Worm (Caenorhabditis elegans): ENCODE data around the gene BE10.3.

Gene BE10.3

DNA sequence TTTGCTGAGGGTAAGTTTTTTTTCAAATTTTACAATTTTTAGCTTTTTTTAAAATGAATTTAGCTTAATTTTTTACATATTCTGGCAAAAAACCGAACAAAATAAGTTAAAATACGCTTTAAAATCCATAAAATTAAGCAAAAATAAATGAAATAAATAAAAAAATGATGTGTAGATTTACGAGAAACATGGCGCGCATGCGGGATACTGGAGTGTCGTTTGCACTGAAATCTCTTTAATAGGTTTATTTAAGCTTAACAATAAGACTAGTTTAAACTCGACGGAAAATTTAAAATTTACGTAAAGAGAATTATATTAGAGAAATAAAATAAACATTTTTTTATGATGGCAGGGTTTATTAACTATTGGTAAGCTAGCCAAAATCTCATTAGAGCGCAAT lies 13.5 kb downstream of the BE10.3 start:
- TF ChIP-seq lin-29 (GFP tag; IDR thresholded peaks at IDR 0.05) (no peak), R02D3.7 (tag; optimal IDR thresholded peaks at IDR 0.05) (peak; percentile 28), lsy-2 (tag; optimal IDR thresholded peaks at IDR 0.05) (peak in 1 of 2 experiments; percentile 29), fos-1 (tag; optimal IDR thresholded peaks at IDR 0.05) (no peak)

DNA sequence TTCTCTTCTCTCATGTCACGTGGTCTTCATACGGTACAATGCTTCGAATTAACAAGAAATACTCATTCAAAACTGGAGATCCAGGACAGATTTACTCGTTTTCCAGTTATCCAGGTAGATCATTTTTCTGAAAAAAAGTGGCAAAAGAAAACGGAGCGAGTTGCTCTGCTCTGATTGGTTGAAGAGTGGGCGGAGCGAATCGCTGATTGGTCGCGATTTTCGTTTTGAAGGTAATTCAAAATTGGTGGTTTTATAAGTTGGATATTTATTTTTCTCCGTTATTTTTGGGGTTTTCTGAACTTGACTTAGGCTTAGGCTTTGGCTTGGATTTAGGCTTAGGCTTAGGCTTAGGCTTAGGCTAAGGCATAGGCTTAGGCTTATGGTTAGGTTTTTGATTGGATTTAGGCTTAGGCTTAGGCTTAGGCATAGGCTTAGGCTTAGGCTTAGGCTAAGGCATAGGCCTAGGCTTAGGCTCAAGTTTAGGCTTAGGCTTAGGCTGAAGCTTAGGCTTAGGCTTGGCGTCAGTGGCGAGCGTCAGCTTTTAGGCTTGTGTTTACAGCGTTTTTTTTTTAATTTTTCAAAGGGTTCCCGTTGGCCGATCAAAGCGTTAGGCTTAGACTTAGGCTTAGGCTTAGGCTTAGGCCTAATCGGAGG lies 14.9 kb downstream of the BE10.3 start:
- no peak for TF ChIP-seq nhr-76 (tag; optimal IDR thresholded peaks at IDR 0.05)
- peak; percentile 63; the same call in 1 of the 2 replicates for TF ChIP-seq dmd-8 (GFP tag; IDR thresholded peaks at IDR 0.05)

DNA sequence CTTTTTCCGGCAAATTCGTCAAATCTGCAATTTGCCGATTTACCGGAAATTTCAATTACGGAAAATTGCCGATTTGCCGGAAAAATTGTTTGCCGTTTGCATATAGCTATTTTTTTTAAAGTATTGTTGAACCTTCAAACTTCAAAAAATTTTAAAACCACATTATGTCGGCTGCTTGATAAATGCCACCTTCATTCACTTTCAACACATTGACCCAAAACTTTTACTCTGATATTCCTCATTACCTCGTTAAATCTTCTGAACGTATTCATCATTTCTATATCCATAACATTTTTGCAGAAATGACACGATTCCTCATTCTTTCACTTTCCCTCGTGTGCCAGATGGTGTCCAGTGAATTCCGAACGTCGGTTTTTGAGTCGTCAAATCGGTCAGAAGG lies 21.2 kb downstream of the BE10.3 start, which contains the start of gene Y37D8A.3:
Gene Y37D8A.3, plus strand, starts transcription at position 301 of the 400 bp plus-strand sequence.
- TF ChIP-seq set-16 (GFP tag; IDR thresholded peaks at IDR 0.05): no peak
- no peak for TF ChIP-seq madf-9 (GFP tag; conservative IDR thresholded peaks at IDR 0.05)
- TF ChIP-seq ztf-7 (tag; optimal IDR thresholded peaks at IDR 0.05): no peak
- no peak for TF ChIP-seq egl-43 (GFP tag; IDR thresholded peaks at IDR 0.05)
- TF ChIP-seq jun-1 (tag; optimal IDR thresholded peaks at IDR 0.05): no peak
- TF ChIP-seq saeg-2 (GFP tag; IDR thresholded peaks at IDR 0.05): no peak
- TF ChIP-seq T20F7.1 (GFP tag; optimal IDR thresholded peaks at IDR 0.05): no peak
- no peak for TF ChIP-seq vab-7 (GFP tag; IDR thresholded peaks at IDR 0.05)
- no peak for TF ChIP-seq nhr-11 (tag; optimal IDR thresholded peaks at IDR 0.05)
- no peak for TF ChIP-seq nhr-10 (tag; optimal IDR thresholded peaks at IDR 0.05)
- no peak for TF ChIP-seq ZK546.5 (tag; optimal IDR thresholded peaks at IDR 0.05)
- TF ChIP-seq F49E8.2 (tag; optimal IDR thresholded peaks at IDR 0.05; ENCODE audit: borderline replicate concordance): no peak
- no peak for TF ChIP-seq mes-2 (tag; optimal IDR thresholded peaks at IDR 0.05; ENCODE audit: poor library complexity, severe bottlenecking)
- no peak for TF ChIP-seq hlh-11 (tag; optimal IDR thresholded peaks at IDR 0.05)
- no peak for TF ChIP-seq ceh-44 (GFP tag; IDR thresholded peaks at IDR 0.05)
- no peak for TF ChIP-seq nhr-6 (tag; optimal IDR thresholded peaks at IDR 0.05)
- TF ChIP-seq pqm-1 (tag; optimal IDR thresholded peaks at IDR 0.05): no peak

DNA sequence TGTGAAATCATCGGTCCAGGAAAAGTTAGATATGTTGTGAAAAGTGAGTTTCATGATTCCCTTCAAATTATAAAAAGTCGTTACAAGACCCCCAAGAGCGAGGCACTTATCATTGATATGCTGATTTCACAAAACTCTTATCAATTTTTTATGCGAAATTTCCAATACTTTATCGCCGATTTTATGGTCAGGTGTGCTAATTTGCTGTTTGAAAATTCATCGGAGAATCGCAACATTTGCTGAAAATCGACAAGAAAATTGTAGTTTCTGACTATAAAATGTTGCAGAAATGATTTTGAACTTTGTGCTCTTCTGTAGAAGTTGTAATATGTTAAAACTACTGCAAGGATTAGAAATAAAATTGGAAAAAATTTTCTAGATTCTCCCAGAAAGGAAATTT lies 23.9 kb downstream of the BE10.3 start:
- TF ChIP-seq pqm-1 (tag; optimal IDR thresholded peaks at IDR 0.05): peak; percentile 1
- no peak for TF ChIP-seq lim-7 (GFP tag; IDR thresholded peaks at IDR 0.05)
- no peak for TF ChIP-seq mdt-29 (GFP tag; IDR thresholded peaks at IDR 0.05)
- TF ChIP-seq ceh-20 (GFP tag; IDR thresholded peaks at IDR 0.05): no peak
- peak; percentile 38; the same call in 1 of the 2 replicates for TF ChIP-seq dmd-6 (GFP tag; IDR thresholded peaks at IDR 0.05)
- peak; percentile 23 for TF ChIP-seq dve-1 (tag; optimal IDR thresholded peaks at IDR 0.05; ENCODE audit: insufficient read depth)
- no peak for TF ChIP-seq ces-1 (GFP tag; optimal IDR thresholded peaks at IDR 0.05)
- peak; percentile 80 for TF ChIP-seq nhr-28 (tag; optimal IDR thresholded peaks at IDR 0.05)
- no peak for TF ChIP-seq spr-3 (GFP tag; optimal IDR thresholded peaks at IDR 0.05)
- TF ChIP-seq lin-29 (GFP tag; IDR thresholded peaks at IDR 0.05): no peak
- TF ChIP-seq Y75B8A.6 (GFP tag; IDR thresholded peaks at IDR 0.05): no peak

DNA sequence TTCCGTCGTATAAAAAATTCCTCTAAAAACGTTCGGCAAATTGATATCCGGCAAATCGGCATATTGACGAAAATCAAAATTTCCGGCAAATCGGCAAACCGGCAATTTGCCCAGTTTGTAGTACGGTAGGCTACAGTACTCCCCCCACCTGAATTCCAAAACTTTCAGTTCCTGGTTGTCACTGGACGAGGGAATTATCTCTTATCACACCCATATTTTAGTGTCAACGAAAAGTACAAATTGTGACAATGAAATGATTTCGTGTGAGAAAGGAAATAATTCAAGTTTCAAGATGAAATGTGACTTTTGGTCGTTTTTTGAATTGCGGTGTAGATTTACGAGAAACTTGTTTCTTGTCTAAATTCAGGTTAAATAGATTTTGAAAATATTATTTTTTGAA lies 25.3 kb downstream of the BE10.3 start:
- no peak for TF ChIP-seq ztf-11 (tag; optimal IDR thresholded peaks at IDR 0.05)
- TF ChIP-seq mdl-1 (tag; optimal IDR thresholded peaks at IDR 0.05): no peak
- TF ChIP-seq unc-62 (GFP tag; optimal IDR thresholded peaks at IDR 0.05 in 1 of 2): no peak
- TF ChIP-seq unc-62 (tag; optimal IDR thresholded peaks at IDR 0.05): no peak
- TF ChIP-seq mes-2 (tag; optimal IDR thresholded peaks at IDR 0.05; ENCODE audit: poor library complexity, severe bottlenecking): peak; percentile 5
- no peak for TF ChIP-seq spr-1 (tag; optimal IDR thresholded peaks at IDR 0.05)
- no peak for TF ChIP-seq skn-1 (tag; optimal IDR thresholded peaks at IDR 0.05)
- peak; percentile 83 for TF ChIP-seq dmd-6 (GFP tag; IDR thresholded peaks at IDR 0.05)
- TF ChIP-seq dve-1 (tag; optimal IDR thresholded peaks at IDR 0.05; ENCODE audit: insufficient read depth): peak; percentile 66
- TF ChIP-seq gei-8 (GFP tag; optimal IDR thresholded peaks at IDR 0.05): no peak
- TF ChIP-seq cey-2 (tag; optimal IDR thresholded peaks at IDR 0.05; ENCODE audit: borderline replicate concordance, insufficient read depth): no peak
- no peak for TF ChIP-seq nhr-77 (tag; optimal IDR thresholded peaks at IDR 0.05)
- no peak for TF ChIP-seq attf-4 (tag; optimal IDR thresholded peaks at IDR 0.05)
- peak; percentile 7 for TF ChIP-seq hlh-30 (tag; optimal IDR thresholded peaks at IDR 0.05; ENCODE audit: insufficient read depth)
- no peak for TF ChIP-seq unc-39 (tag; optimal IDR thresholded peaks at IDR 0.05)
- no peak for TF ChIP-seq zag-1 (tag; optimal IDR thresholded peaks at IDR 0.05)
